Worm (Caenorhabditis elegans): ENCODE data around the gene col-43.

The col-43 gene

ce11 chrV:8095378-8095777 lies 44.7 kb upstream of the col-43 start, which contains the start of gene str-146:
Gene str-146, minus strand, starts transcription at chrV:8095478.
- no peak for TF ChIP-seq attf-3 (GFP tag; conservative IDR thresholded peaks at IDR 0.05)

ce11 chrV:8092385-8092784 lies 41.7 kb upstream of the col-43 start, which contains the start of gene str-129:
Gene str-129, minus strand, starts transcription at chrV:8092485.
- TF ChIP-seq hmg-1.2 (GFP tag; IDR thresholded peaks at IDR 0.05) (no peak), ceh-100 (GFP tag; IDR thresholded peaks at IDR 0.05) (no peak), pha-4 (tag; optimal IDR thresholded peaks at IDR 0.05) (no peak), T07F8.4 (tag; optimal IDR thresholded peaks at IDR 0.05) (no peak)

ce11 chrV:8090595-8090994 lies 39.9 kb upstream of the col-43 start, which contains the start of gene str-130:
Gene str-130, minus strand, starts transcription at chrV:8090695.
- TF ChIP-seq T26A5.8 (tag; optimal IDR thresholded peaks at IDR 0.05), result no peak
- no peak for TF ChIP-seq rcor-1 (GFP tag; IDR thresholded peaks at IDR 0.05)
- TF ChIP-seq tbx-9 (tag; optimal IDR thresholded peaks at IDR 0.05; ENCODE audit: borderline replicate concordance), result no peak
- TF ChIP-seq ztf-26 (tag; optimal IDR thresholded peaks at IDR 0.05), result no peak
- no peak for TF ChIP-seq hmg-20 (GFP tag; IDR thresholded peaks at IDR 0.05)
- TF ChIP-seq hlh-12 (tag; optimal IDR thresholded peaks at IDR 0.05), result no peak
- TF ChIP-seq unc-62 (GFP tag; optimal IDR thresholded peaks at IDR 0.05), result no peak
- TF ChIP-seq ztf-6 (GFP tag; IDR thresholded peaks at IDR 0.05), result no peak
- no peak for TF ChIP-seq ztf-3 (GFP tag; optimal IDR thresholded peaks at IDR 0.05)
- no peak for TF ChIP-seq let-526 (GFP tag; IDR thresholded peaks at IDR 0.05)
- TF ChIP-seq attf-6 (GFP tag; IDR thresholded peaks at IDR 0.05), result no peak
- TF ChIP-seq somi-1 (GFP tag; optimal IDR thresholded peaks at IDR 0.05), result no peak
- TF ChIP-seq C06A6.2 (GFP tag; conservative IDR thresholded peaks at IDR 0.05), result no peak
- TF ChIP-seq akir-1 (GFP tag; optimal IDR thresholded peaks at IDR 0.05), result no peak
- TF ChIP-seq tlf-1 (GFP tag; optimal IDR thresholded peaks at IDR 0.05), result no peak
- TF ChIP-seq nfyb-1 (GFP tag; IDR thresholded peaks at IDR 0.05), result no peak
- no peak for TF ChIP-seq ceh-91 (GFP tag; IDR thresholded peaks at IDR 0.05)

- TF ChIP-seq ztf-26 (tag; optimal IDR thresholded peaks at IDR 0.05) (no peak), ceh-91 (GFP tag; IDR thresholded peaks at IDR 0.05) (no peak), ccch-3 (GFP tag; optimal IDR thresholded peaks at IDR 0.05) (no peak)
Measured at ce11 chrV:8085141-8085540, 34.4 kb upstream of the col-43 start, which contains the start of gene C09H5.7. Gene C09H5.7, minus strand, starts transcription at chrV:8085241.

DNA sequence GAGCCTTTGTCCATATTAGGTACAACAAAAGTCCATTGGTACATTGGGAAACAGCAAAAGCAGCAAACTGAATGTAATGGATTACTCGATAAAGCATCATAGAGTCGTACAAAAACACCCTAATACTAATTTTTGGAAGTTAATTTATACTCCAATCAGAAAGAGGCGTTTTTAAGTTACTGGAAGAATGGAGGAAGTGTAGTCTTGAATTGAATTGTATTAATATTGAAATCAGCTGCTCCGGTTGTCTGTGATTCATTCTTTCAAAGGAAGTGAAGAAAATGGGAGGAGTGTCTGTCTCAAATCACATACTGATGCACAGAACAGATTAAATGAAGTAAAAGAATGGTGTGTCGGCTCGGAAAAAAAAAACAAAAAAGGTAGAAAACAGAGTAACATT lies 30.9 kb upstream of the col-43 start, which contains the start of gene str-131:
str-131 (minus strand) TSS at position 101 of the 400 bp plus-strand sequence.
- no peak for TF ChIP-seq chd-7 (tag; optimal IDR thresholded peaks at IDR 0.05)
- no peak for TF ChIP-seq nfya-2 (GFP tag; IDR thresholded peaks at IDR 0.05)

- TF ChIP-seq ceh-91 (GFP tag; IDR thresholded peaks at IDR 0.05), result no peak
- TF ChIP-seq hlh-26 (GFP tag; conservative IDR thresholded peaks at IDR 0.05), result no peak
- no peak for TF ChIP-seq fkh-3 (tag; optimal IDR thresholded peaks at IDR 0.05)
- no peak for TF ChIP-seq ztf-28 (GFP tag; IDR thresholded peaks at IDR 0.05)
- TF ChIP-seq F10E7.11 (tag; optimal IDR thresholded peaks at IDR 0.05), result no peak
- TF ChIP-seq attf-5 (GFP tag; optimal IDR thresholded peaks at IDR 0.05), result no peak
- no peak for TF ChIP-seq lir-1 (GFP tag; conservative IDR thresholded peaks at IDR 0.05)
- TF ChIP-seq rpc-1 (optimal IDR thresholded peaks at IDR 0.05), result no peak
- no peak for TF ChIP-seq rpc-1 (tag; optimal IDR thresholded peaks at IDR 0.05)
- no peak for TF ChIP-seq zfh-2 (GFP tag; conservative IDR thresholded peaks at IDR 0.05)
- no peak for TF ChIP-seq ets-4 (GFP tag; optimal IDR thresholded peaks at IDR 0.05)
Measured at ce11 chrV:8079813-8080212, 29.1 kb upstream of the col-43 start.
